Fruit fly (Drosophila melanogaster): ENCODE data around the gene CG6712.
A peak's percentile ranks its signal among the peaks of the same experiment; 100 is the strongest.

The CG6712 gene

dm6 chr2L:12063035-12063434 lies 33.3 kb downstream of the CG6712 start, which contains the start of gene Rab3-GAP (continued):
- TF ChIP-seq CG11085 (GFP tag; IDR thresholded peaks at IDR 0.05) = no peak
- no peak for TF ChIP-seq luna (GFP tag; optimal IDR thresholded peaks at IDR 0.05)
- no peak for TF ChIP-seq Poxn (GFP tag; IDR thresholded peaks at IDR 0.05)
- peak; percentile 36 for TF ChIP-seq phol (tag; optimal IDR thresholded peaks at IDR 0.05)
- TF ChIP-seq CG18262 (tag; optimal IDR thresholded peaks at IDR 0.05) = peak; percentile 43
- TF ChIP-seq CG2889 (GFP tag; IDR thresholded peaks at IDR 0.05) = no peak
- TF ChIP-seq HLH54F (GFP tag; optimal IDR thresholded peaks at IDR 0.05) = no peak
- TF ChIP-seq CG30020 (tag; optimal IDR thresholded peaks at IDR 0.05) = peak; percentile 26
- TF ChIP-seq bowl (GFP tag; IDR thresholded peaks at IDR 0.05) = no peak
- no peak for TF ChIP-seq CG31365 (tag; optimal IDR thresholded peaks at IDR 0.05)
- no peak for TF ChIP-seq vnd (GFP tag; IDR thresholded peaks at IDR 0.05; ENCODE audit: partially characterized antibody)
- TF ChIP-seq CG3847 (GFP tag; IDR thresholded peaks at IDR 0.05) = no peak
- TF ChIP-seq Awh (GFP tag; IDR thresholded peaks at IDR 0.05) = no peak
- no peak for TF ChIP-seq CG6654 (GFP tag; optimal IDR thresholded peaks at IDR 0.05)
- TF ChIP-seq sna (GFP tag; IDR thresholded peaks at IDR 0.05; ENCODE audit: partially characterized antibody) = peak; percentile 68; the same call in 1 of the 2 replicates
- TF ChIP-seq C15 (GFP tag; IDR thresholded peaks at IDR 0.05) = no peak
- no peak for TF ChIP-seq en (GFP tag; optimal IDR thresholded peaks at IDR 0.05)
- TF ChIP-seq CG17385 (GFP tag; optimal IDR thresholded peaks at IDR 0.05) = no peak
- TF ChIP-seq jigr1 (GFP tag; IDR thresholded peaks at IDR 0.05) = no peak
- no peak for TF ChIP-seq CG6689 (GFP tag; IDR thresholded peaks at IDR 0.05)
- TF ChIP-seq Med (GFP tag) = peak; percentile 78
- no peak for TF ChIP-seq CG7839 (tag; optimal IDR thresholded peaks at IDR 0.05)
- no peak for TF ChIP-seq MTF-1 (GFP tag; optimal IDR thresholded peaks at IDR 0.05; ENCODE audit: borderline replicate concordance)
- TF ChIP-seq CG4617 (GFP tag; optimal IDR thresholded peaks at IDR 0.05; ENCODE audit: borderline replicate concordance) = peak; percentile 6
- TF ChIP-seq Hsf (GFP tag; optimal IDR thresholded peaks at IDR 0.05) = peak; percentile 28
- no peak for TF ChIP-seq Nf-YC (tag; optimal IDR thresholded peaks at IDR 0.05)
- no peak for TF ChIP-seq CG16815 (GFP tag; optimal IDR thresholded peaks at IDR 0.05)
- no peak for TF ChIP-seq Hmr (GFP tag; optimal IDR thresholded peaks at IDR 0.05)
- TF ChIP-seq mirr (GFP tag; optimal IDR thresholded peaks at IDR 0.05) = no peak
- TF ChIP-seq CG3065 (GFP tag; optimal IDR thresholded peaks at IDR 0.05) = no peak
- TF ChIP-seq schlank (tag; optimal IDR thresholded peaks at IDR 0.05) = no peak
- TF ChIP-seq fru (optimal IDR thresholded peaks at IDR 0.05) = no peak
- TF ChIP-seq CG3163 (GFP tag; optimal IDR thresholded peaks at IDR 0.05) = no peak
- TF ChIP-seq dati (GFP tag; IDR thresholded peaks at IDR 0.05) = no peak
- no peak for TF ChIP-seq gro (GFP tag; optimal IDR thresholded peaks at IDR 0.05)
- TF ChIP-seq gcm2 (GFP tag; optimal IDR thresholded peaks at IDR 0.05) = no peak
- TF ChIP-seq Dref (GFP tag; IDR thresholded peaks at IDR 0.05) = peak; percentile 84
- no peak for TF ChIP-seq Hr51 (GFP tag; optimal IDR thresholded peaks at IDR 0.05)
- no peak for TF ChIP-seq CG4820 (GFP tag; optimal IDR thresholded peaks at IDR 0.05)
- no peak for TF ChIP-seq yki (optimal IDR thresholded peaks at IDR 0.05)
- TF ChIP-seq CG11695 (GFP tag; IDR thresholded peaks at IDR 0.05) = peak; percentile 44; the same call in 1 of the 3 replicates
- peak; percentile 60 for TF ChIP-seq CG15514 (GFP tag; optimal IDR thresholded peaks at IDR 0.05)
- TF ChIP-seq Dbx (GFP tag; IDR thresholded peaks at IDR 0.05) = no peak
- TF ChIP-seq br (optimal IDR thresholded peaks at IDR 0.05) = no peak
- no peak for TF ChIP-seq lbe (GFP tag; optimal IDR thresholded peaks at IDR 0.05)
- no peak for TF ChIP-seq Abd-B (GFP tag; optimal IDR thresholded peaks at IDR 0.05)
- no peak for TF ChIP-seq sim (GFP tag; IDR thresholded peaks at IDR 0.05)
- TF ChIP-seq zen (tag; optimal IDR thresholded peaks at IDR 0.05) = peak; percentile 43
- no peak for TF ChIP-seq CG9727 (GFP tag; optimal IDR thresholded peaks at IDR 0.05)
- TF ChIP-seq B-H2 (GFP tag; optimal IDR thresholded peaks at IDR 0.05) = no peak
- no peak for TF ChIP-seq twi (tag; optimal IDR thresholded peaks at IDR 0.05)
- no peak for TF ChIP-seq CG10462 (GFP tag; optimal IDR thresholded peaks at IDR 0.05)
- TF ChIP-seq CG13894 (tag; optimal IDR thresholded peaks at IDR 0.05) = no peak

Data from whole organism, embryonic.